Fruit fly (Drosophila melanogaster) whole organism, embryonic: ENCODE measurements around the gene CG1847.
A peak's percentile ranks its signal among the peaks of the same experiment; 100 is the strongest.

Experiments used
- Asciz ChIP-seq: fragments of 200-800 bp; sonication (Bioruptor generic); optimal IDR thresholded peaks from 2 replicates; lab custom pipeline; 2017; ENCODE audit warnings: missing biosample characterization, mild to moderate bottlenecking, missing genetic modification characterization, missing genetic modification reagents
- Awh ChIP-seq: fragments of 200-800 bp; sonication (Bioruptor generic); IDR thresholded peaks from 2 replicates; pipeline ENCODE4, ENCODE4 v1.3.6; 2022; ENCODE audit warnings: missing biosample characterization, missing genetic modification characterization
- CG10462 ChIP-seq: fragments of 200-800 bp; sonication (Bioruptor generic); optimal IDR thresholded peaks from 2 replicates; lab custom pipeline; 2016; ENCODE audit warnings: missing biosample characterization, missing genetic modification characterization
- CG11093 ChIP-seq: fragments of 200-800 bp; sonication (Bioruptor generic); IDR thresholded peaks from 3 replicates; pipeline ENCODE4 v1.3.6; 2022; ENCODE audit warnings: missing biosample characterization, missing genetic modification characterization
- CG11560 ChIP-seq: fragments of 200-800 bp; sonication (Bioruptor generic); IDR thresholded peaks from 3 replicates; pipeline ENCODE4 v1.3.6; 2022; ENCODE audit warnings: missing biosample characterization, missing genetic modification characterization
- CG15011 ChIP-seq: fragments of 200-800 bp; sonication (Bioruptor generic); optimal IDR thresholded peaks from 3 replicates; lab custom pipeline; 2018; ENCODE audit warnings: missing biosample characterization, mild to moderate bottlenecking, missing genetic modification characterization
- CG16779 ChIP-seq: fragments of 200-800 bp; sonication (Bioruptor generic); IDR thresholded peaks from 2 replicates; pipeline ENCODE4 v1.3.6; 2022; ENCODE audit warnings: missing biosample characterization, missing genetic modification characterization
- CG18011 ChIP-seq: fragments of 200-800 bp; sonication (Bioruptor generic); optimal IDR thresholded peaks from 2 replicates; lab custom pipeline; 2017; ENCODE audit warnings: missing biosample characterization, missing genetic modification characterization, mild to moderate bottlenecking, moderate library complexity, missing genotype
- CG2678 ChIP-seq: fragments of 200-800 bp; sonication (Bioruptor generic); optimal IDR thresholded peaks from 3 replicates; lab custom pipeline; 2019; ENCODE audit warnings: missing biosample characterization, mild to moderate bottlenecking, missing genetic modification characterization, moderate library complexity
- CG30431 ChIP-seq: fragments of 200-800 bp; sonication (Bioruptor generic); optimal IDR thresholded peaks from 2 replicates; lab custom pipeline; 2017; ENCODE audit warnings: missing biosample characterization, missing genetic modification characterization
- CG33557 ChIP-seq: fragments of 200-800 bp; sonication (Bioruptor generic); optimal IDR thresholded peaks from 2 replicates; lab custom pipeline; 2019; ENCODE audit warnings: missing biosample characterization, mild to moderate bottlenecking, missing genetic modification characterization, moderate library complexity
- CG3838 ChIP-seq: fragments of 200-800 bp; sonication (Bioruptor generic); optimal IDR thresholded peaks from 3 replicates; lab custom pipeline; 2016; ENCODE audit warnings: missing biosample characterization, missing genetic modification characterization
- CG3995 ChIP-seq: fragments of 200-800 bp; sonication (Bioruptor generic); optimal IDR thresholded peaks from 3 replicates; lab custom pipeline; 2016; ENCODE audit warnings: missing biosample characterization, missing genetic modification characterization
- CG8281 ChIP-seq: fragments of 200-800 bp; sonication (Bioruptor generic); optimal IDR thresholded peaks from 2 replicates; lab custom pipeline; 2018; ENCODE audit warnings: missing biosample characterization, mild to moderate bottlenecking, missing genetic modification characterization, moderate library complexity
- CG8478 ChIP-seq: fragments of >200 bp; optimal IDR thresholded peaks from 2 replicates; lab custom pipeline; 2018
- CG9437 ChIP-seq: fragments of 200-800 bp; sonication (Bioruptor generic); optimal IDR thresholded peaks from 2 replicates; lab custom pipeline; 2018; ENCODE audit warnings: missing biosample characterization, mild to moderate bottlenecking, missing genetic modification characterization
- CG9727 ChIP-seq: fragments of 200-800 bp; sonication (Bioruptor generic); optimal IDR thresholded peaks from 3 replicates; lab custom pipeline; 2017; ENCODE audit warnings: missing biosample characterization, mild to moderate bottlenecking, missing genetic modification characterization
- CG9932 ChIP-seq: fragments of 200-800 bp; sonication (Bioruptor generic); IDR thresholded peaks from 2 replicates; pipeline ENCODE4 v1.3.6; 2022; ENCODE audit warnings: missing biosample characterization, missing genetic modification characterization
- Dip2 ChIP-seq: fragments of 200-800 bp; sonication (Bioruptor generic); IDR thresholded peaks from 2 replicates; pipeline ENCODE4 v1.3.6; 2022; ENCODE audit warnings: missing biosample characterization, missing genetic modification characterization
- Dll ChIP-seq: fragments of 200-800 bp; sonication (Bioruptor generic); IDR thresholded peaks from 4 replicates; pipeline ENCODE4 v1.3.6; 2022; ENCODE audit warnings: missing biosample characterization, missing genetic modification characterization; ENCODE audit not compliant: partially characterized antibody
- E2f2 ChIP-seq: fragments of 200-800 bp; sonication (Bioruptor generic); IDR thresholded peaks from 2 replicates; pipeline ENCODE4 v1.3.6; 2022; ENCODE audit warnings: missing biosample characterization, missing genetic modification characterization
- Ets97D ChIP-seq: fragments of 200-800 bp; sonication (Bioruptor generic); optimal IDR thresholded peaks from 3 replicates; lab custom pipeline; 2016; ENCODE audit warnings: missing biosample characterization, missing genetic modification characterization
- Gug ChIP-seq: fragments of 200-800 bp; sonication (Bioruptor generic); IDR thresholded peaks from 4 replicates; pipeline ENCODE4 v1.3.6; 2022; ENCODE audit warnings: missing biosample characterization, missing genetic modification characterization
- H15 ChIP-seq: fragments of 200-800 bp; sonication (Bioruptor generic); IDR thresholded peaks from 3 replicates; pipeline ENCODE4 v1.3.6; 2022; ENCODE audit warnings: missing biosample characterization, missing genetic modification characterization
- HHEX ChIP-seq: fragments of 200-800 bp; sonication (Bioruptor generic); optimal IDR thresholded peaks from 3 replicates; lab custom pipeline; 2017; ENCODE audit warnings: missing biosample characterization, mild to moderate bottlenecking, missing genetic modification characterization, missing genetic modification reagents
- Hr3 ChIP-seq: fragments of 200-800 bp; sonication (Bioruptor generic); optimal IDR thresholded peaks from 3 replicates; lab custom pipeline; 2016; ENCODE audit warnings: missing biosample characterization, missing genetic modification characterization
- Kr ChIP-seq: fragments of 200-800 bp; sonication (Bioruptor generic); optimal IDR thresholded peaks from 2 replicates; lab custom pipeline; 2017; ENCODE audit warnings: missing biosample characterization, mild to moderate bottlenecking, missing genetic modification characterization
- NFAT ChIP-seq: fragments of 200-800 bp; sonication (Bioruptor generic); IDR thresholded peaks from 2 replicates; pipeline ENCODE4 v1.3.6; 2022; ENCODE audit warnings: missing biosample characterization, missing genetic modification characterization
- NK7.1 ChIP-seq: fragments of 200-800 bp; sonication (Bioruptor generic); optimal IDR thresholded peaks from 3 replicates; lab custom pipeline; 2016; ENCODE audit warnings: missing biosample characterization, missing genetic modification characterization
- Opbp ChIP-seq: fragments of 200-800 bp; sonication (Bioruptor generic); IDR thresholded peaks from 3 replicates; pipeline ENCODE4 v1.3.6; 2022; ENCODE audit warnings: missing biosample characterization, missing genetic modification characterization; ENCODE audit not compliant: partially characterized antibody
- Ptx1 ChIP-seq: fragments of 200-800 bp; sonication (Bioruptor generic); IDR thresholded peaks from 2 replicates; pipeline ENCODE4 v1.3.6; 2022; ENCODE audit warnings: missing biosample characterization, missing genetic modification characterization
- Stat92E ChIP-seq, 3 experiments: fragments of >200 bp in 2 of 3; fragments of 200-800 bp in 1 of 3; sonication (Bioruptor generic) in 1 of 3; optimal IDR thresholded peaks; 2 replicates each; lab custom pipeline; 2017 to 2019; ENCODE audit warnings: missing biosample characterization in 3 of 3, missing genetic modification characterization in 3 of 3, mild to moderate bottlenecking in 1 of 3, moderate library complexity in 1 of 3
- ab ChIP-seq: fragments of 200-800 bp; sonication (Bioruptor generic); optimal IDR thresholded peaks from 2 replicates; lab custom pipeline; 2016; ENCODE audit warnings: missing biosample characterization, missing genetic modification characterization
- bowl ChIP-seq: fragments of 200-800 bp; sonication (Bioruptor generic); IDR thresholded peaks from 2 replicates; pipeline ENCODE4 v1.3.6; 2022; ENCODE audit warnings: missing biosample characterization, missing genetic modification characterization
- chm ChIP-seq: fragments of 200-800 bp; sonication (Bioruptor generic); IDR thresholded peaks from 2 replicates; pipeline ENCODE4 v1.3.6; 2022; ENCODE audit warnings: missing biosample characterization, missing genetic modification characterization
- chn ChIP-seq: fragments of 200-800 bp; sonication (Bioruptor generic); optimal IDR thresholded peaks from 2 replicates; lab custom pipeline; 2016; ENCODE audit warnings: missing biosample characterization, missing genetic modification characterization
- danr ChIP-seq: fragments of 200-800 bp; sonication (Bioruptor generic); IDR thresholded peaks from 2 replicates; pipeline ENCODE4 v1.3.6; 2022; ENCODE audit warnings: missing biosample characterization, missing genetic modification characterization
- fd64A ChIP-seq: fragments of 200-800 bp; sonication (Bioruptor generic); optimal IDR thresholded peaks from 3 replicates; lab custom pipeline; 2018; ENCODE audit warnings: missing biosample characterization, mild to moderate bottlenecking, missing genetic modification characterization
- gem ChIP-seq: fragments of 200-800 bp; sonication (Bioruptor generic); optimal IDR thresholded peaks from 2 replicates; lab custom pipeline; 2019; ENCODE audit warnings: missing biosample characterization, mild to moderate bottlenecking, missing genetic modification characterization, moderate library complexity
- ind ChIP-seq: fragments of 200-800 bp; sonication (Bioruptor generic); optimal IDR thresholded peaks from 3 replicates; lab custom pipeline; 2016; ENCODE audit warnings: missing biosample characterization, missing genetic modification characterization
- jigr1 ChIP-seq: fragments of 200-800 bp; sonication (Bioruptor generic); IDR thresholded peaks from 3 replicates; pipeline ENCODE4 v1.3.6; 2022; ENCODE audit warnings: missing biosample characterization, missing genetic modification characterization
- jing ChIP-seq: fragments of 200-800 bp; sonication (Bioruptor generic); optimal IDR thresholded peaks from 2 replicates; lab custom pipeline; 2018; ENCODE audit warnings: missing biosample characterization, mild to moderate bottlenecking, missing genetic modification characterization
- lilli ChIP-seq: fragments of 200-800 bp; sonication (Bioruptor generic); optimal IDR thresholded peaks from 3 replicates; lab custom pipeline; 2016; ENCODE audit warnings: missing biosample characterization, missing genetic modification characterization
- luna ChIP-seq: fragments of 200-800 bp; sonication (Bioruptor generic); optimal IDR thresholded peaks from 2 replicates; lab custom pipeline; 2016; ENCODE audit warnings: missing biosample characterization, missing genetic modification characterization
- pfk ChIP-seq: fragments of 200-800 bp; sonication (Bioruptor generic); optimal IDR thresholded peaks from 2 replicates; lab custom pipeline; 2018; ENCODE audit warnings: missing biosample characterization, mild to moderate bottlenecking, missing genetic modification characterization, moderate library complexity
- pho ChIP-seq: fragments of 200-800 bp; sonication (Bioruptor generic); optimal IDR thresholded peaks from 2 replicates; lab custom pipeline; 2016; ENCODE audit warnings: missing biosample characterization, missing genetic modification characterization
- pnt ChIP-seq: fragments of 200-800 bp; sonication (Bioruptor generic); optimal IDR thresholded peaks from 3 replicates; lab custom pipeline; 2016; ENCODE audit warnings: missing biosample characterization, missing genetic modification characterization
- sd ChIP-seq: fragments of 200-800 bp; sonication (Bioruptor generic); optimal IDR thresholded peaks from 3 replicates; lab custom pipeline; 2018; ENCODE audit warnings: missing biosample characterization, mild to moderate bottlenecking, missing genetic modification characterization, moderate library complexity
- slbo ChIP-seq: fragments of 200-800 bp; sonication (Bioruptor generic); IDR thresholded peaks from 2 replicates; pipeline ENCODE4 v1.3.6; 2022; ENCODE audit warnings: missing biosample characterization, missing genetic modification characterization
- slou ChIP-seq: fragments of 200-800 bp; sonication (Bioruptor generic); optimal IDR thresholded peaks from 3 replicates; lab custom pipeline; 2016; ENCODE audit warnings: missing biosample characterization, missing genetic modification characterization
- tin ChIP-seq: fragments of 200-800 bp; sonication (Bioruptor generic); optimal IDR thresholded peaks from 3 replicates; lab custom pipeline; 2016; ENCODE audit warnings: missing biosample characterization, missing genetic modification characterization
- unpg ChIP-seq: fragments of 200-800 bp; sonication (Bioruptor generic); optimal IDR thresholded peaks from 3 replicates; lab custom pipeline; 2018; ENCODE audit warnings: missing biosample characterization, mild to moderate bottlenecking, missing genetic modification characterization, moderate library complexity
- zfh2 ChIP-seq: fragments of 200-800 bp; sonication (Bioruptor generic); optimal IDR thresholded peaks from 2 replicates; lab custom pipeline; 2016; ENCODE audit warnings: missing biosample characterization, missing genetic modification characterization

CG1847 gene

dm6 chrX:11905144-11905543 is 36.2 kb downstream of the CG1847 start, which contains the start of gene Upf1 (continued):
- TF ChIP-seq pnt (GFP tag; lab: Kevin White, UChicago) (no peak), CG18011 (GFP tag; lab: Kevin White, UChicago) (no peak), Gug (no peak; the same call in 3 of the 4 replicates), tin (GFP tag; lab: Kevin White, UChicago) (no peak), lilli (no peak), pho (no peak), Opbp (GFP tag; lab: Robert Waterston, UW) (peak; percentile 94), CG9727 (GFP tag; lab: Kevin White, UChicago) (no peak), chm (GFP tag; lab: Robert Waterston, UW) (no peak), jigr1 (GFP tag; lab: Robert Waterston, UW) (no peak; the same call in 2 of the 3 replicates), Dll (GFP tag; lab: Robert Waterston, UW) (peak; percentile 89), NFAT (no peak), HHEX (no peak), Stat92E (GFP tag; optimal IDR thresholded peaks at IDR 0.05; lab: Kevin White, UChicago) (no peak), chn (GFP tag; lab: Kevin White, UChicago) (no peak), jing (GFP tag; lab: Kevin White, UChicago) (no peak), Awh (GFP tag; lab: Robert Waterston, UW) (no peak), CG9437 (GFP tag; lab: Kevin White, UChicago) (no peak), Kr (GFP tag; lab: Kevin White, UChicago) (no peak), CG3995 (GFP tag; lab: Kevin White, UChicago) (peak; percentile 96), danr (GFP tag; lab: Robert Waterston, UW) (no peak), unpg (GFP tag; lab: Kevin White, UChicago) (no peak), zfh2 (no peak), Dip2 (no peak), CG2678 (tag; lab: Kevin White, UChicago) (no peak), Asciz (GFP tag; lab: Kevin White, UChicago) (no peak), bowl (GFP tag; lab: Robert Waterston, UW) (no peak), Ets97D (GFP tag; lab: Kevin White, UChicago) (peak; percentile 36), H15 (GFP tag; lab: Robert Waterston, UW) (no peak), gem (no peak), CG10462 (no peak), CG15011 (GFP tag; lab: Kevin White, UChicago) (no peak), CG33557 (no peak), CG9932 (GFP tag; lab: Robert Waterston, UW) (peak; percentile 73), CG8281 (tag; lab: Kevin White, UChicago) (no peak), slbo (GFP tag; lab: Robert Waterston, UW) (peak; percentile 45; the same call in 1 of the 2 replicates), CG16779 (no peak), Ptx1 (GFP tag; lab: Robert Waterston, UW) (no peak), pfk (GFP tag; lab: Kevin White, UChicago) (no peak), NK7.1 (GFP tag; lab: Kevin White, UChicago) (no peak), ind (GFP tag; lab: Kevin White, UChicago) (no peak), fd64A (GFP tag; lab: Kevin White, UChicago) (no peak), E2f2 (GFP tag; lab: Robert Waterston, UW) (no peak; the same call in 1 of the 2 replicates), slou (GFP tag; lab: Kevin White, UChicago) (no peak), Hr3 (GFP tag; lab: Kevin White, UChicago) (peak; percentile 3), CG11560 (tag; lab: Robert Waterston, UW) (no peak), CG3838 (GFP tag; lab: Kevin White, UChicago) (no peak), sd (tag; lab: Kevin White, UChicago) (no peak), luna (GFP tag; lab: Kevin White, UChicago) (no peak), CG30431 (GFP tag; lab: Kevin White, UChicago) (no peak), ab (GFP tag; lab: Kevin White, UChicago) (no peak), CG11093 (GFP tag; lab: Robert Waterston, UW) (no peak), CG8478 (lab: Kevin White, UChicago) (no peak)
